Worm (Caenorhabditis elegans): ENCODE data around the gene C32D5.7.

- no peak for TF ChIP-seq M03D4.4 (tag; optimal IDR thresholded peaks at IDR 0.05)
- TF ChIP-seq elt-3 (tag; optimal IDR thresholded peaks at IDR 0.05), result no peak
- no peak for TF ChIP-seq lin-13 (tag; optimal IDR thresholded peaks at IDR 0.05)
- no peak for TF ChIP-seq snpc-4 (tag; optimal IDR thresholded peaks at IDR 0.05)
- no peak for TF ChIP-seq nhr-28 (tag; optimal IDR thresholded peaks at IDR 0.05)
- TF ChIP-seq drap-1 (GFP tag; optimal IDR thresholded peaks at IDR 0.05), result no peak
- no peak for TF ChIP-seq nhr-237 (tag; optimal IDR thresholded peaks at IDR 0.05)
- peak; percentile 67 for TF ChIP-seq ceh-83 (GFP tag; optimal IDR thresholded peaks at IDR 0.05)
- TF ChIP-seq sptf-1 (tag; optimal IDR thresholded peaks at IDR 0.05), result no peak
- no peak for TF ChIP-seq mep-1 (tag; optimal IDR thresholded peaks at IDR 0.05)
- no peak for TF ChIP-seq ces-1 (GFP tag; optimal IDR thresholded peaks at IDR 0.05)
Measured at ce11 chrII:6346551-6347079, 6.8 kb upstream of the C32D5.7 start.
